Worm (Caenorhabditis elegans): ENCODE results near the gene Y57G7A.1.

ce11 chrII:1329887-1330286 lies 31.6 kb downstream of the Y57G7A.1 start:
- TF ChIP-seq ceh-40 (GFP tag; IDR thresholded peaks at IDR 0.05) = no peak
- no peak for TF ChIP-seq F33H1.4 (GFP tag; IDR thresholded peaks at IDR 0.05)
- TF ChIP-seq cebp-2 (GFP tag; IDR thresholded peaks at IDR 0.05) = no peak
- TF ChIP-seq lin-35 (GFP tag; optimal IDR thresholded peaks at IDR 0.05) = no peak
- TF ChIP-seq rec-8 (tag; optimal IDR thresholded peaks at IDR 0.05) = no peak
- TF ChIP-seq ZK185.1 (tag; optimal IDR thresholded peaks at IDR 0.05; ENCODE audit: poor library complexity, severe bottlenecking) = no peak
- TF ChIP-seq nfya-1 (tag; optimal IDR thresholded peaks at IDR 0.05; ENCODE audit: borderline replicate concordance, insufficient read depth) = no peak
